Fruit fly (Drosophila melanogaster) Kc167 (cell line): Measurements from ENCODE around the gene PAN3.

ENCODE experiments used
- Myc ChIP-seq: fragments of >200 bp; optimal IDR thresholded peaks from 2 replicates; lab custom pipeline; 2017; ENCODE audit warnings: missing external identifiers
- h ChIP-seq: fragments of >200 bp; optimal IDR thresholded peaks from 3 replicates; lab custom pipeline; 2018; ENCODE audit warnings: missing external identifiers
- insv ChIP-seq: fragments of >200 bp; optimal IDR thresholded peaks from 3 replicates; lab custom pipeline; 2018; ENCODE audit warnings: missing external identifiers
- psq ChIP-seq: fragments of >200 bp; optimal IDR thresholded peaks from 2 replicates; lab custom pipeline; 2017; ENCODE audit warnings: missing external identifiers

dm6 chr3L:3127544-3127943, 56.6 kb downstream of the PAN3 start, which contains the start of gene promL:
- TF ChIP-seq psq, result no peak
- no peak for TF ChIP-seq Myc (lab: Kevin White, UChicago)
- TF ChIP-seq insv (lab: Kevin White, UChicago), result no peak
- TF ChIP-seq h (lab: Kevin White, UChicago), result no peak
